Worm (Caenorhabditis elegans) whole organism, early embryonic: ENCODE measurements around the gene str-52.

Experiments
- B0310.2 ChIP-seq: sonication (generic microtip); optimal IDR thresholded peaks from 2 replicates; lab custom pipeline; 2016; ENCODE audit warnings: mild to moderate bottlenecking, missing genetic modification characterization, missing compliant biosample characterization
- F13C5.2 ChIP-seq: sonication (generic microtip); optimal IDR thresholded peaks from 2 replicates; lab custom pipeline; 2017; ENCODE audit warnings: mild to moderate bottlenecking, missing genetic modification characterization, inconsistent platforms, missing compliant biosample characterization
- aly-1 ChIP-seq: sonication (generic microtip); optimal IDR thresholded peaks from 2 replicates; lab custom pipeline; 2016; ENCODE audit warnings: missing genetic modification characterization, missing compliant biosample characterization
- ama-1 ChIP-seq: fragments of 150-350 bp; optimal IDR thresholded peaks from 2 replicates; lab custom pipeline; 2014
- ceh-13 ChIP-seq: fragments of 200-800 bp; sonication (Bioruptor generic); optimal IDR thresholded peaks from 2 replicates; lab custom pipeline; 2018; ENCODE audit warnings: mild to moderate bottlenecking, missing genetic modification characterization, missing compliant biosample characterization
- ceh-36 ChIP-seq: sonication (generic microtip); optimal IDR thresholded peaks from 2 replicates; lab custom pipeline; 2016; ENCODE audit warnings: missing genetic modification characterization, inconsistent platforms, missing compliant biosample characterization
- ets-7 ChIP-seq: sonication (generic microtip); optimal IDR thresholded peaks from 2 replicates; lab custom pipeline; 2016; ENCODE audit warnings: missing genotype, missing genetic modification characterization, missing compliant biosample characterization
- flt-1 ChIP-seq: fragments of 200-800 bp; sonication (Bioruptor generic); IDR thresholded peaks from 2 replicates; pipeline ENCODE4 v1.3.6; 2022; ENCODE audit warnings: missing genetic modification characterization, missing compliant biosample characterization
- hmbx-1 ChIP-seq: sonication (generic microtip); optimal IDR thresholded peaks from 2 replicates; lab custom pipeline; 2016; ENCODE audit warnings: mild to moderate bottlenecking, missing genetic modification characterization, missing compliant biosample characterization
- hmg-4 ChIP-seq: fragments of 200-800 bp; sonication (Bioruptor generic); optimal IDR thresholded peaks from 2 replicates; lab custom pipeline; 2018; ENCODE audit warnings: mild to moderate bottlenecking, missing genetic modification characterization, missing compliant biosample characterization
- hnd-1 ChIP-seq: sonication (generic microtip); optimal IDR thresholded peaks from 2 replicates; lab custom pipeline; 2016; ENCODE audit warnings: missing genetic modification characterization, missing compliant biosample characterization
- pes-1 ChIP-seq: fragments of 200-800 bp; sonication (Bioruptor generic); IDR thresholded peaks from 2 replicates; pipeline ENCODE4 v1.3.6; 2022; ENCODE audit warnings: missing genetic modification reagents, missing genetic modification characterization, missing compliant biosample characterization
- scrt-1 ChIP-seq: fragments of 200-800 bp; sonication (Bioruptor generic); IDR thresholded peaks from 2 replicates; pipeline ENCODE4 v1.3.6; 2022; ENCODE audit warnings: missing genetic modification characterization, missing compliant biosample characterization
- sea-1 ChIP-seq: fragments of 200-800 bp; sonication (Bioruptor generic); conservative IDR thresholded peaks from 2 replicates; pipeline ENCODE4 v1.3.6; 2022; ENCODE audit warnings: missing genetic modification characterization, missing compliant biosample characterization
- tbx-11 ChIP-seq: fragments of 200-800 bp; sonication (Bioruptor generic); IDR thresholded peaks from 2 replicates; pipeline ENCODE4 v1.3.6; 2022; ENCODE audit warnings: missing genetic modification characterization, missing compliant biosample characterization
- tbx-37 ChIP-seq: fragments of 200-800 bp; sonication (Bioruptor generic); conservative IDR thresholded peaks from 2 replicates; pipeline ENCODE4 v1.3.6; 2022; ENCODE audit warnings: missing genetic modification reagents, missing genetic modification characterization, missing compliant biosample characterization
- tra-4 ChIP-seq: sonication (generic microtip); optimal IDR thresholded peaks from 2 replicates; lab custom pipeline; 2017; ENCODE audit warnings: missing genetic modification characterization, missing compliant biosample characterization

Gene str-52

DNA sequence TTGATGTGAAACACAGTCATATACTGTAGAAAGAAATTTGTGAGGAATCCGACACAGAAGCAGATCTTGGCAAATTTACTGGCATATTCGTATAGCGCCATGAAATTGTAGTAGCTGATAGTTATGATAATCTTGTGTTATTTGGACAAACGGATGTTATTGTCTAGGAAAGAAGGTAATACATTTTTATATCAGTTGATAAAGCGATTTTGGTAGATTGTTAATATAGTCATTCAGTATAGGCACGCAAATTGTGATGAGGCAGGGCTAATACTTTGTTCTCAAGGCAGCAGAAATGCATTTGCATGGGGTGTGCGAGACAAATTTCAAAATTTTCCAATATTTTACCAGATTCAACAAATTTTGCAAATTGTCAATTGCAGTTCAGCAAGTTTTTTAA lies at the start of gene str-52:
Gene str-52, minus strand, starts transcription at position 101 of the 400 bp plus-strand sequence.
- TF ChIP-seq aly-1 (no peak), tra-4 (tag; lab: Kevin White, UChicago) (no peak), scrt-1 (GFP tag; lab: Robert Waterston, UW) (no peak), B0310.2 (tag; lab: Kevin White, UChicago) (no peak), tbx-11 (GFP tag; lab: Robert Waterston, UW) (no peak), ets-7 (no peak), sea-1 (no peak), hmbx-1 (no peak), flt-1 (no peak), hnd-1 (no peak), ama-1 (lab: Kevin White, UChicago) (no peak), ceh-36 (tag; lab: Kevin White, UChicago) (no peak), pes-1 (GFP tag; lab: Robert Waterston, UW) (no peak), tbx-37 (GFP tag; lab: Robert Waterston, UW) (no peak)

DNA sequence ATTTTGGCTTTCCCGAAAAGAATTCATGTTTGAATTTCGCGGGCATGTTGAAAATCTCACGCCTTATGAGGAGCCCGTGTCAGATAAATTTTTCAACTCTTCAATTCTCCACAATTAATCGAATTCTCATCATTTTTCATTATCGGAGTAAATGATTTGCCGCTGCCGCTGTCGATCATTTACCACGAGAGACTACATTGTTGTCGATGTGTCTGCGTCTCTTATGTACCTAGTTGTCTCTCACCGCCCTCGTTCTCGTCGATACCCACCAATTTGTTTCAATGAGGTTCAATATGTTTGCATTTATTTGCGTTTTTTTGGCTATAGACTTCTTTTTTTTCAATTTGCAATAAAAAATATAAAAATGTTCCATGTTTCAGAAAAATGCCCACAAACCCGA lies 46.2 kb upstream of the str-52 start, which contains the start of gene nhr-13:
Gene nhr-13, plus strand, starts transcription at position 369 of the 400 bp plus-strand sequence.
- TF ChIP-seq flt-1 (no peak), ceh-36 (tag; lab: Kevin White, UChicago) (no peak), aly-1 (no peak), hnd-1 (no peak), B0310.2 (tag; lab: Kevin White, UChicago) (no peak), hmbx-1 (no peak), scrt-1 (GFP tag; lab: Robert Waterston, UW) (no peak), tbx-37 (GFP tag; lab: Robert Waterston, UW) (no peak), ama-1 (lab: Kevin White, UChicago) (no peak), tbx-11 (GFP tag; lab: Robert Waterston, UW) (no peak), ets-7 (no peak), hmg-4 (GFP tag; lab: Kevin White, UChicago) (no peak), ceh-13 (no peak), F13C5.2 (tag; lab: Kevin White, UChicago) (no peak)

- TF ChIP-seq ama-1 (lab: Kevin White, UChicago) (no peak), sea-1 (no peak), flt-1 (no peak), ceh-13 (no peak), scrt-1 (GFP tag; lab: Robert Waterston, UW) (no peak), pes-1 (GFP tag; lab: Robert Waterston, UW) (no peak), F13C5.2 (tag; lab: Kevin White, UChicago) (no peak), ceh-36 (tag; lab: Kevin White, UChicago) (no peak), hmbx-1 (no peak), tbx-37 (GFP tag; lab: Robert Waterston, UW) (no peak), hmg-4 (GFP tag; lab: Kevin White, UChicago) (no peak), aly-1 (no peak), tra-4 (tag; lab: Kevin White, UChicago) (no peak), ets-7 (no peak), B0310.2 (tag; lab: Kevin White, UChicago) (no peak), hnd-1 (no peak), tbx-11 (GFP tag; lab: Robert Waterston, UW) (no peak)
Measured at ce11 chrV:2191122-2191521, 45.2 kb upstream of the str-52 start, which contains the start of gene srbc-42. Gene srbc-42, minus strand, starts transcription at chrV:2191222.

DNA sequence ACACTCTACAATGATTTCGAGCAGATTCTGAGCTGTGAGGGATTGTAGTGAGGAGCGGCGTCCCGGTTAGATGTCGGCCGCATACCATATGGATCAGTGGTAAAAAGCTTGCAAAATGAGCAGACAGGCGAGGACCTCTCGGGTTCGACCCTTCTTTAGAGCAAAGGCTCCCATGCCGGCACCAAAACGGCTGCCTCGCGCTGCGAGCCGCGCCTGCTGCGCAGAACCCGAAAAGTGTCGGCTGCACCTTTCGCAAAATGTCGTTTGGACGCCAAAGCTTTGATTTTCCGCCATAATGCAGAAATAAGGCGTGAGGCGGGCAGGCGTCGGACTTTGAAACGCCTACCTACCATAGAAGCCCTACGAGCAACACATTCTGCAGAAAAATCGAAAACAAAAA lies 44.4 kb upstream of the str-52 start:
- TF ChIP-seq tbx-11 (GFP tag; lab: Robert Waterston, UW) (no peak), hmg-4 (GFP tag; lab: Kevin White, UChicago) (no peak), ceh-36 (tag; lab: Kevin White, UChicago) (no peak), pes-1 (GFP tag; lab: Robert Waterston, UW) (no peak), tra-4 (tag; lab: Kevin White, UChicago) (no peak), sea-1 (no peak)

DNA sequence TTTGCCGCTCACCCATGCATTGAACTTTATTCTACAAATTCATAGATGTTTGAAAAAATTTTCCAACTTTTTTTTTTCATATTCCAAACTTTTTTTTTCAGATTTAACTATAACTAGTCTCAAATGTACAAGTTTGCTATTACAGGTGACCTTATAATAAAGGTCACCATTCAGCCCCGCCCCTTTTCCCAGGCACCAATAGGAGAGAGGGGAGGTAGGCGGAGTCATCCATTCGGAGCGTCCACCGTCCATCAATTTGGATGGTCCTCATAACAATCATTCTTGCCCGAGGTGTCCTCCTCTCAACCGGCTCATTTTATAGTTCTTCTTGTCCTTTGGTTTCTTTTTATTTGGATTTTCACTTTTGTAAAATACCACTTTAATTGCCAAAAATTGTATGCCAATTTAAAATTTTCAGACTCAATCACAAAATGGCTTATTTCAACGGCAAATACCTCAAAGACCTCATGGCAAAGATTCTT lies 42.0 kb upstream of the str-52 start, which contains the start of gene Y5H2B.3:
Gene Y5H2B.3, plus strand, starts transcription at position 432 of the 482 bp plus-strand sequence.
- TF ChIP-seq tbx-37 (GFP tag; lab: Robert Waterston, UW) (no peak), pes-1 (GFP tag; lab: Robert Waterston, UW) (no peak), tbx-11 (GFP tag; lab: Robert Waterston, UW) (no peak), F13C5.2 (tag; lab: Kevin White, UChicago) (no peak), ceh-13 (no peak)

DNA sequence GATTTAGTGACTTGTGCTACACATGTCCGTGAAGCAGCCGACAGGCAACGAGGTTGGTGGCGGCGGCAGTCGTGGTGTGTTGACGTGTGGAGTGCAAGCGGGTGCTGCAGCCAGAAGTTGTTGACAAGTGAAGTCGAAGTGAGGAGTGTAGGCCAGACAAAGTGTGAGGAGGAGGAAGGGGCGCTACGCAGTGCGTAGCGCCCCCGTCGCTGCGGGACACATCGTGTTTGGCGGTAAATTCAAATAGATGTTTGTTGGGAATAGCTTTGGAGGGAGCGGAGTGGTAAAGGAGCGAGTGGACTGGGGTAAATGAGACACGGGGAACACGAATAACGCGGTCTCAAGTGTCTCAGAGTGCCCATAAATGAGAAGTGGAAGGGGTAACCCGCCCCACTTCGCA lies 39.5 kb upstream of the str-52 start:
- no peak for TF ChIP-seq hmbx-1
- no peak for TF ChIP-seq pes-1 (GFP tag; lab: Robert Waterston, UW)
- no peak for TF ChIP-seq scrt-1 (GFP tag; lab: Robert Waterston, UW)

ce11 chrV:2183162-2183561 lies 37.2 kb upstream of the str-52 start, which contains the start of gene cyp-33C2:
Gene cyp-33C2, plus strand, starts transcription at chrV:2183488.
- TF ChIP-seq aly-1: no peak
- no peak for TF ChIP-seq pes-1 (GFP tag; lab: Robert Waterston, UW)
- TF ChIP-seq tbx-11 (GFP tag; lab: Robert Waterston, UW): no peak
- no peak for TF ChIP-seq hnd-1
- no peak for TF ChIP-seq scrt-1 (GFP tag; lab: Robert Waterston, UW)
- TF ChIP-seq ets-7: no peak
- TF ChIP-seq tra-4 (tag; lab: Kevin White, UChicago): no peak
- TF ChIP-seq hmg-4 (GFP tag; lab: Kevin White, UChicago): no peak
- no peak for TF ChIP-seq ceh-13
- no peak for TF ChIP-seq hmbx-1
- TF ChIP-seq flt-1: no peak
- TF ChIP-seq B0310.2 (tag; lab: Kevin White, UChicago): no peak
- TF ChIP-seq sea-1: no peak
- no peak for TF ChIP-seq tbx-37 (GFP tag; lab: Robert Waterston, UW)
- no peak for TF ChIP-seq ceh-36 (tag; lab: Kevin White, UChicago)
- no peak for TF ChIP-seq F13C5.2 (tag; lab: Kevin White, UChicago)
- no peak for TF ChIP-seq ama-1 (lab: Kevin White, UChicago)

DNA sequence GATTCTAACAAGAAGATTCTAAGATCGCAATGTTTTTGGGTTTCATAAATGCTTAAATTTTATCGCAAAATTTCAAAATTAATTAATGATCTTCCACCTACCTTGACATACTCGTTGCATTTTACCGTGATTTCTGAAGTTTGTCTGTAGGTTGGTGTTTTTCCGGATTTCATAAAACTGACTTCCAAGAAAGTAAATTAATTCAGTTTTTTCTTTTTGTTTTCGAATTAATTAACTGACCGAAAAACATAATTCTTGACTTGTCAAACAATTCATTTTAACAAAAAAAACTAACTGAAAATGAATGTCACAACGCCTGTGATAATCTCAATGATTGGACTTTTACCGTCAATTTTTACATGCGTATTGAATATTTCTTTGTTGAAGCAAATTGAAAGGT lies 35.8 kb upstream of the str-52 start, which contains the start of gene srbc-16:
Gene srbc-16, plus strand, starts transcription at position 301 of the 400 bp plus-strand sequence.
- TF ChIP-seq sea-1 (no peak), F13C5.2 (tag; lab: Kevin White, UChicago) (no peak), aly-1 (no peak), ama-1 (lab: Kevin White, UChicago) (no peak), hnd-1 (no peak), ceh-13 (no peak)
